Worm (Caenorhabditis elegans): Measurements from ENCODE around the gene pup-2.

Gene pup-2

DNA sequence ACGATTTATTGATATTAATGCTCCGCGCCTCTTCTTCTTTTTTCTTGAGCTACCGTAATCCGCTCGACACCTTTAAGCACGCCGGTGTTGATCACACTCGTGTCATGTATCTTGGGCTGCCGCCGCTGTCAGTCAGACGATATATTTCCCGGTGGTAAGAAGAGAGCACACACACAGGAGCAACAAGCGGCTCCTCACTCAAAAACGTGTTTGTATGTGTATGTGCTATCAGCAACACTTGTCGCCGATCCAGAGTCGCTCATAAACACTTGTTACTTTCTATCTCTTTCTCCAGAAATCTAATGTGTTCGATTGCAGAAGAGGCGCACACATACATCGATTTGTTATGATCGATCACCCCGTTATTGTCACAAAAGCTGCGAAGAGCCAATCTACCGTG, 45.2 kb upstream of the pup-2 start:
- no peak for TF ChIP-seq mab-5 (tag; optimal IDR thresholded peaks at IDR 0.05)
- TF ChIP-seq lsy-2 (tag; optimal IDR thresholded peaks at IDR 0.05): peak in 1 of 2 experiments; percentile 67
- TF ChIP-seq F13H6.1 (tag; optimal IDR thresholded peaks at IDR 0.05): peak; percentile 56
- TF ChIP-seq sma-9 (GFP tag; optimal IDR thresholded peaks at IDR 0.05): peak; percentile 36
- no peak for TF ChIP-seq sma-9 (tag; optimal IDR thresholded peaks at IDR 0.05)

ce11 chrIII:5141935-5142334, 43.8 kb upstream of the pup-2 start:
- TF ChIP-seq lsy-2 (tag; optimal IDR thresholded peaks at IDR 0.05) (peak in 1 of 2 experiments; percentile 1), unc-39 (tag; optimal IDR thresholded peaks at IDR 0.05) (no peak), mdl-1 (tag; optimal IDR thresholded peaks at IDR 0.05) (no peak), nhr-129 (tag; optimal IDR thresholded peaks at IDR 0.05) (peak; percentile 6), sma-3 (GFP tag; optimal IDR thresholded peaks at IDR 0.05) (peak; percentile 36), mbf-1 (tag; optimal IDR thresholded peaks at IDR 0.05) (no peak), ZK546.5 (tag; optimal IDR thresholded peaks at IDR 0.05) (no peak), ama-1 (optimal IDR thresholded peaks at IDR 0.05) (no peak)

DNA sequence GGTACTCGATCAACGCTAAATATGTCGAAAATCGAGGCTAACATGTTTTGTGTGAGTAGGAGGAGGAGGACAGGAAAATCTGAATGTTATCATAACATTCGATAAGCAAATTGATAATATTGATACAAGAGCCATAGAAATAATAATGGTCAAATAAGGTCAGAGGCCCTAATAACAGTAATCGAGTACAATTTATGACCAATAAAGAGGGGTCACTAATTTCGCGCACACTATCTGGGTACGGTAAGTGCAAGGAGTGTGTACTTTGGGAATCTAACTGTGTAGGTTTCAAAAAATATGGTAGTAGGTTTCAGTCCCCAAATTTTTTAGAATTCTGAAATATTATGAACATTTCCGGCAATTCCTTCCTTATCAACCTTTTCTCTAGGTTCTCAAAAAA, 42.2 kb upstream of the pup-2 start:
- no peak for TF ChIP-seq ceh-82 (tag; optimal IDR thresholded peaks at IDR 0.05)
- TF ChIP-seq crh-2 (tag; optimal IDR thresholded peaks at IDR 0.05): no peak
- no peak for TF ChIP-seq mdl-1 (tag; optimal IDR thresholded peaks at IDR 0.05)
- TF ChIP-seq nhr-237 (tag; optimal IDR thresholded peaks at IDR 0.05): no peak
- TF ChIP-seq sem-4 (tag; optimal IDR thresholded peaks at IDR 0.05): no peak
- TF ChIP-seq zag-1 (tag; optimal IDR thresholded peaks at IDR 0.05): no peak
- TF ChIP-seq ztf-11 (tag; optimal IDR thresholded peaks at IDR 0.05): no peak
- TF ChIP-seq elt-3 (tag; optimal IDR thresholded peaks at IDR 0.05): no peak
- no peak for TF ChIP-seq nhr-129 (tag; optimal IDR thresholded peaks at IDR 0.05)
- no peak for TF ChIP-seq ama-1 (optimal IDR thresholded peaks at IDR 0.05)
- TF ChIP-seq lin-39 (tag; optimal IDR thresholded peaks at IDR 0.05): no peak
- no peak for TF ChIP-seq C34F6.9 (tag; optimal IDR thresholded peaks at IDR 0.05)
- no peak for TF ChIP-seq egl-27 (tag; optimal IDR thresholded peaks at IDR 0.05)
- TF ChIP-seq F13H6.1 (tag; optimal IDR thresholded peaks at IDR 0.05): no peak
- TF ChIP-seq nhr-12 (tag; optimal IDR thresholded peaks at IDR 0.05): no peak

ce11 chrIII:5144169-5144568, 41.6 kb upstream of the pup-2 start:
- no peak for TF ChIP-seq nhr-77 (tag; optimal IDR thresholded peaks at IDR 0.05)
- TF ChIP-seq nhr-6 (tag; optimal IDR thresholded peaks at IDR 0.05): no peak
- no peak for TF ChIP-seq nhr-237 (tag; optimal IDR thresholded peaks at IDR 0.05)
- TF ChIP-seq peb-1 (tag; optimal IDR thresholded peaks at IDR 0.05): no peak
- TF ChIP-seq fos-1 (tag; optimal IDR thresholded peaks at IDR 0.05): no peak
- peak; percentile 0 for TF ChIP-seq sma-9 (GFP tag; optimal IDR thresholded peaks at IDR 0.05)
- no peak for TF ChIP-seq sma-9 (tag; optimal IDR thresholded peaks at IDR 0.05)
- peak; percentile 34 for TF ChIP-seq nhr-129 (tag; optimal IDR thresholded peaks at IDR 0.05)
- no peak for TF ChIP-seq lin-39 (tag; optimal IDR thresholded peaks at IDR 0.05)
- TF ChIP-seq ztf-11 (tag; optimal IDR thresholded peaks at IDR 0.05): no peak
- TF ChIP-seq ZK546.5 (tag; optimal IDR thresholded peaks at IDR 0.05): no peak

DNA sequence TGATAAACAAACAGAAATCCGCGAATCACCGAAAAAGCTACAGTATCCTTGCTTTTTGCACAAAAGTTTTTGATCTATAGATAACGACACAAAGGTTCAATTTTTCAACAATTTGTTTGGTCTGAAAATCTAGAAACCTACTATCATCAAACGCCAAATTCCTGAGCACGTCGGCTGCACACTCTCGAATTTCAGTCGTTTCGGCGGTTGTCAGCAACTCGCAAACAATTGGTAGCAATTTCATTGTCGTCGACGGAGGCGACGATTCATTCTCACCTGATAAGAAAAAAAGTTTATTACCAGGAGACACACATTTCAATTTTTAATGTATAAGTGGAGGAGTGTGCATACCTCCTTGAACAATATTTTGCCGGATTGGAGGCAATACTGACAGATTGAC, 39.8 kb upstream of the pup-2 start:
- no peak for TF ChIP-seq R02D3.7 (tag; optimal IDR thresholded peaks at IDR 0.05)
- peak; percentile 51 for TF ChIP-seq fos-1 (tag; optimal IDR thresholded peaks at IDR 0.05)

ce11 chrIII:5146749-5147148, 39.0 kb upstream of the pup-2 start:
- no peak for TF ChIP-seq nhr-129 (tag; optimal IDR thresholded peaks at IDR 0.05)
- TF ChIP-seq dmd-4 (tag; optimal IDR thresholded peaks at IDR 0.05): no peak
- TF ChIP-seq alr-1 (tag; optimal IDR thresholded peaks at IDR 0.05): no peak
- TF ChIP-seq unc-62 (GFP tag; optimal IDR thresholded peaks at IDR 0.05): no peak
- no peak for TF ChIP-seq nhr-10 (tag; optimal IDR thresholded peaks at IDR 0.05)
- no peak for TF ChIP-seq elt-1 (tag; optimal IDR thresholded peaks at IDR 0.05)
- no peak for TF ChIP-seq ztf-1 (GFP tag; conservative IDR thresholded peaks at IDR 0.05)
- TF ChIP-seq egl-27 (tag; optimal IDR thresholded peaks at IDR 0.05): no peak
- TF ChIP-seq peb-1 (tag; optimal IDR thresholded peaks at IDR 0.05): no peak
- no peak for TF ChIP-seq R02D3.7 (tag; optimal IDR thresholded peaks at IDR 0.05)
- peak; percentile 5 for TF ChIP-seq crh-2 (tag; optimal IDR thresholded peaks at IDR 0.05)
- TF ChIP-seq fos-1 (tag; optimal IDR thresholded peaks at IDR 0.05): peak; percentile 52
- TF ChIP-seq snpc-4 (tag; optimal IDR thresholded peaks at IDR 0.05): no peak
- TF ChIP-seq ztf-4 (tag; optimal IDR thresholded peaks at IDR 0.05): no peak

Measured in whole organism, L2 larva.